Worm (Caenorhabditis elegans) whole organism, L4/young adult: Measurements from ENCODE around the gene F13A7.14.

Source experiments
- W03F9.2 ChIP-seq: fragments of 150-350 bp; optimal IDR thresholded peaks from 2 replicates; lab custom pipeline; 2014; ENCODE audit warnings: missing biosample characterization, missing genetic modification characterization
- dao-5 ChIP-seq: sonication (generic microtip); optimal IDR thresholded peaks from 2 replicates; lab custom pipeline; 2016; ENCODE audit warnings: missing genotype, missing genetic modification characterization, moderate library complexity, missing compliant biosample characterization
- him-1 ChIP-seq: sonication (generic microtip); optimal IDR thresholded peaks from 2 replicates; lab custom pipeline; 2016; ENCODE audit warnings: missing genotype, missing genetic modification reagents, missing genetic modification characterization, missing compliant biosample characterization

- TF ChIP-seq him-1 (tag; lab: Kevin White, UChicago), result no peak
- TF ChIP-seq W03F9.2 (tag; lab: Kevin White, UChicago), result no peak
- TF ChIP-seq dao-5 (tag; lab: Kevin White, UChicago), result no peak
Measured at ce11 chrV:16395739-16396138, 6.0 kb upstream of the F13A7.14 start, which contains the start of gene F13A7.12.
